Fruit fly (Drosophila melanogaster) whole organism, wandering third instar larva: ENCODE results near the gene CG18404.

Experiments
- HLH106 ChIP-seq: fragments of 200-800 bp; optimal IDR thresholded peaks from 3 replicates; lab custom pipeline; 2019; ENCODE audit warnings: missing biosample characterization, mild to moderate bottlenecking, missing genetic modification characterization, moderate library complexity
- Myc ChIP-seq: fragments of >200 bp; optimal IDR thresholded peaks from 2 replicates; lab custom pipeline; 2017
- N ChIP-seq: fragments of >200 bp; optimal IDR thresholded peaks from 2 replicates; lab custom pipeline; 2018; ENCODE audit warnings: missing biosample characterization, missing external identifiers, missing genetic modification characterization
- brk ChIP-seq: fragments of 200-800 bp; sonication (Bioruptor generic); optimal IDR thresholded peaks from 2 replicates; lab custom pipeline; 2016; ENCODE audit warnings: missing biosample characterization, mild to moderate bottlenecking, missing genetic modification characterization
- fru ChIP-seq: fragments of 200-800 bp; sonication (Bioruptor generic); optimal IDR thresholded peaks from 3 replicates; lab custom pipeline; 2016; ENCODE audit warnings: missing biosample characterization, mild to moderate bottlenecking, missing genetic modification characterization
- pan ChIP-seq: fragments of >200 bp; optimal IDR thresholded peaks from 2 replicates; lab custom pipeline; 2017

dm6 chr3R:30268733-30269132, 15.8 kb downstream of the CG18404 start:
- TF ChIP-seq N (GFP tag; lab: Kevin White, UChicago): no peak
- TF ChIP-seq brk: no peak
- no peak for TF ChIP-seq pan (lab: Kevin White, UChicago)
- no peak for TF ChIP-seq Myc (lab: Kevin White, UChicago)
- peak; percentile 31 for TF ChIP-seq fru (GFP tag; lab: Kevin White, UChicago)
- no peak for TF ChIP-seq HLH106
